Fruit fly (Drosophila melanogaster) whole organism, embryonic: Measurements from ENCODE around the gene kek4.

Experiments used
- BtbVII ChIP-seq: fragments of 200-800 bp; sonication (Bioruptor generic); optimal IDR thresholded peaks from 3 replicates; lab custom pipeline; 2017; ENCODE audit warnings: missing biosample characterization, mild to moderate bottlenecking, missing genetic modification characterization
- CG1024 ChIP-seq: fragments of 200-800 bp; sonication (Bioruptor generic); IDR thresholded peaks from 2 replicates; pipeline ENCODE4 v1.3.6; 2022; ENCODE audit warnings: missing biosample characterization, missing genetic modification characterization
- CG10267 ChIP-seq: fragments of 200-800 bp; sonication (Bioruptor generic); optimal IDR thresholded peaks from 2 replicates; lab custom pipeline; 2018; ENCODE audit warnings: missing biosample characterization, mild to moderate bottlenecking, missing genetic modification characterization, moderate library complexity
- CG11456 ChIP-seq: fragments of 200-800 bp; sonication (Bioruptor generic); IDR thresholded peaks from 3 replicates; pipeline ENCODE4 v1.3.6; 2022; ENCODE audit warnings: missing biosample characterization, missing genetic modification characterization
- CG12155 ChIP-seq: fragments of 200-800 bp; sonication (Bioruptor generic); optimal IDR thresholded peaks from 3 replicates; lab custom pipeline; 2016; ENCODE audit warnings: missing biosample characterization, missing genetic modification characterization
- CG12391 ChIP-seq: fragments of 200-800 bp; sonication (Bioruptor generic); optimal IDR thresholded peaks from 3 replicates; lab custom pipeline; 2018; ENCODE audit warnings: missing biosample characterization, mild to moderate bottlenecking, missing genetic modification characterization, moderate library complexity
- CG12744 ChIP-seq: fragments of 200-800 bp; sonication (Bioruptor generic); optimal IDR thresholded peaks from 2 replicates; lab custom pipeline; 2016; ENCODE audit warnings: missing biosample characterization, missing genetic modification characterization
- CG12769 ChIP-seq: fragments of 200-800 bp; sonication (Bioruptor generic); optimal IDR thresholded peaks from 2 replicates; lab custom pipeline; 2019; ENCODE audit warnings: missing biosample characterization, mild to moderate bottlenecking, missing genetic modification characterization, moderate library complexity
- CG13287 ChIP-seq: fragments of 200-800 bp; sonication (Bioruptor generic); IDR thresholded peaks from 2 replicates; pipeline ENCODE4 v1.3.6; 2022; ENCODE audit warnings: missing biosample characterization, missing genetic modification characterization; ENCODE audit not compliant: partially characterized antibody
- CG14014 ChIP-seq: fragments of 200-800 bp; sonication (Bioruptor generic); IDR thresholded peaks from 2 replicates; pipeline ENCODE4 v1.3.6; 2022; ENCODE audit warnings: missing biosample characterization, missing genetic modification characterization
- CG14667 ChIP-seq: fragments of 200-800 bp; sonication (Bioruptor generic); IDR thresholded peaks from 2 replicates; pipeline ENCODE4 v1.3.6; 2022; ENCODE audit warnings: missing biosample characterization, missing genetic modification characterization
- CG14965 ChIP-seq: fragments of 200-800 bp; sonication (Bioruptor generic); optimal IDR thresholded peaks from 2 replicates; lab custom pipeline; 2016; ENCODE audit warnings: missing biosample characterization, missing genetic modification characterization, borderline replicate concordance
- CG1529 ChIP-seq: fragments of 200-800 bp; sonication (Bioruptor generic); optimal IDR thresholded peaks from 3 replicates; lab custom pipeline; 2018; ENCODE audit warnings: missing biosample characterization, missing genetic modification characterization
- CG17385 ChIP-seq: fragments of 200-800 bp; sonication (Bioruptor generic); optimal IDR thresholded peaks from 3 replicates; lab custom pipeline; 2018; ENCODE audit warnings: missing biosample characterization, mild to moderate bottlenecking, missing genetic modification characterization
- CG18011 ChIP-seq: fragments of 200-800 bp; sonication (Bioruptor generic); optimal IDR thresholded peaks from 2 replicates; lab custom pipeline; 2017; ENCODE audit warnings: missing biosample characterization, missing genetic modification characterization, mild to moderate bottlenecking, moderate library complexity, missing genotype
- CG2199 ChIP-seq: fragments of 200-800 bp; sonication (Bioruptor generic); IDR thresholded peaks from 3 replicates; pipeline ENCODE4 v1.3.6; 2022; ENCODE audit warnings: missing biosample characterization, missing genetic modification characterization
- CG32772 ChIP-seq: fragments of 200-800 bp; sonication (Bioruptor generic); IDR thresholded peaks from 2 replicates; pipeline ENCODE4 v1.3.6; 2022; ENCODE audit warnings: missing biosample characterization, missing genetic modification characterization
- CG42726 ChIP-seq: fragments of 200-800 bp; sonication (Bioruptor generic); IDR thresholded peaks from 2 replicates; pipeline ENCODE4 v1.3.6; 2022; ENCODE audit warnings: missing biosample characterization, missing genetic modification characterization; ENCODE audit not compliant: partially characterized antibody
- CG6175 ChIP-seq: fragments of 200-800 bp; sonication (Bioruptor generic); IDR thresholded peaks from 3 replicates; pipeline ENCODE4 v1.3.6; 2022; ENCODE audit warnings: missing biosample characterization, missing genetic modification characterization
- CG7271 ChIP-seq: fragments of 200-800 bp; sonication (Bioruptor generic); optimal IDR thresholded peaks from 2 replicates; lab custom pipeline; 2018; ENCODE audit warnings: missing biosample characterization, mild to moderate bottlenecking, missing genetic modification characterization, moderate library complexity
- CG7745 ChIP-seq: fragments of 200-800 bp; sonication (Bioruptor generic); optimal IDR thresholded peaks from 2 replicates; lab custom pipeline; 2018; ENCODE audit warnings: missing biosample characterization, mild to moderate bottlenecking, missing genetic modification characterization, moderate library complexity
- CG7928 ChIP-seq: fragments of 200-800 bp; sonication (Bioruptor generic); optimal IDR thresholded peaks from 2 replicates; lab custom pipeline; 2017; ENCODE audit warnings: missing biosample characterization, mild to moderate bottlenecking, missing genetic modification characterization
- CG8478 ChIP-seq: fragments of >200 bp; optimal IDR thresholded peaks from 2 replicates; lab custom pipeline; 2018
- Camta ChIP-seq: fragments of 200-800 bp; sonication (Bioruptor generic); optimal IDR thresholded peaks from 2 replicates; lab custom pipeline; 2016; ENCODE audit warnings: missing biosample characterization, missing genetic modification characterization
- Doc3 ChIP-seq: fragments of 200-800 bp; sonication (Bioruptor generic); IDR thresholded peaks from 3 replicates; pipeline ENCODE4 v1.3.6; 2022; ENCODE audit warnings: missing biosample characterization, missing genetic modification characterization; ENCODE audit not compliant: partially characterized antibody
- Fer2 ChIP-seq: fragments of 200-800 bp; sonication (Bioruptor generic); optimal IDR thresholded peaks from 2 replicates; lab custom pipeline; 2018; ENCODE audit warnings: missing biosample characterization, mild to moderate bottlenecking, missing genetic modification characterization, moderate library complexity
- H15 ChIP-seq: fragments of 200-800 bp; sonication (Bioruptor generic); IDR thresholded peaks from 3 replicates; pipeline ENCODE4 v1.3.6; 2022; ENCODE audit warnings: missing biosample characterization, missing genetic modification characterization
- Hsf ChIP-seq: fragments of 200-800 bp; sonication (Bioruptor generic); optimal IDR thresholded peaks from 3 replicates; lab custom pipeline; 2016; ENCODE audit warnings: missing biosample characterization, missing genetic modification characterization
- Kr ChIP-seq: fragments of 200-800 bp; sonication (Bioruptor generic); optimal IDR thresholded peaks from 2 replicates; lab custom pipeline; 2017; ENCODE audit warnings: missing biosample characterization, mild to moderate bottlenecking, missing genetic modification characterization
- Pdp1 ChIP-seq, 2 experiments: fragments of 200-800 bp; sonication (Bioruptor generic); optimal IDR thresholded peaks; 3 replicates each; lab custom pipeline; 2016; ENCODE audit warnings: missing biosample characterization in 2 of 2, missing genetic modification characterization in 2 of 2, mild to moderate bottlenecking in 1 of 2, moderate library complexity in 1 of 2
- Ravus ChIP-seq: fragments of 200-800 bp; sonication (Bioruptor generic); IDR thresholded peaks from 2 replicates; pipeline ENCODE4 v1.3.6; 2022; ENCODE audit warnings: missing biosample characterization, missing genetic modification characterization
- TFAM ChIP-seq: fragments of 200-800 bp; sonication (Bioruptor generic); optimal IDR thresholded peaks from 2 replicates; lab custom pipeline; 2017; ENCODE audit warnings: missing biosample characterization, missing genetic modification characterization, inconsistent platforms
- ab ChIP-seq: fragments of 200-800 bp; sonication (Bioruptor generic); optimal IDR thresholded peaks from 2 replicates; lab custom pipeline; 2016; ENCODE audit warnings: missing biosample characterization, missing genetic modification characterization
- ato ChIP-seq: fragments of 200-800 bp; sonication (Bioruptor generic); IDR thresholded peaks from 2 replicates; pipeline ENCODE4 v1.3.6; 2022; ENCODE audit warnings: missing biosample characterization, missing genetic modification characterization; ENCODE audit not compliant: partially characterized antibody
- az2 ChIP-seq: fragments of 200-800 bp; sonication (Bioruptor generic); optimal IDR thresholded peaks from 3 replicates; lab custom pipeline; 2016; ENCODE audit warnings: missing biosample characterization, missing genetic modification characterization
- cad ChIP-seq: fragments of >200 bp; optimal IDR thresholded peaks from 2 replicates; lab custom pipeline; 2017; ENCODE audit warnings: missing biosample characterization, missing genetic modification characterization
- crol ChIP-seq: fragments of 200-800 bp; sonication (Bioruptor generic); IDR thresholded peaks from 2 replicates; pipeline ENCODE4 v1.3.6; 2022; ENCODE audit warnings: missing biosample characterization, missing genetic modification characterization
- dmrt11E ChIP-seq: fragments of 200-800 bp; sonication (Bioruptor generic); optimal IDR thresholded peaks from 3 replicates; lab custom pipeline; 2018; ENCODE audit warnings: missing biosample characterization, mild to moderate bottlenecking, missing genetic modification characterization, moderate library complexity
- gfzf ChIP-seq: fragments of 200-800 bp; sonication (Bioruptor generic); optimal IDR thresholded peaks from 2 replicates; lab custom pipeline; 2016; ENCODE audit warnings: missing biosample characterization, mild to moderate bottlenecking, missing genetic modification characterization, moderate library complexity
- hkb ChIP-seq, 2 experiments: fragments of 200-800 bp in 1 of 2; fragments of >200 bp in 1 of 2; sonication (Bioruptor generic) in 1 of 2; IDR thresholded peaks in 1 of 2; optimal IDR thresholded peaks in 1 of 2; 2 replicates each; pipeline versions ENCODE4 v1.3.6 to Lab custom; 2017 to 2022; ENCODE audit warnings: missing biosample characterization in 1 of 2, missing genetic modification characterization in 1 of 2
- lbe ChIP-seq: fragments of 200-800 bp; sonication (Bioruptor generic); optimal IDR thresholded peaks from 2 replicates; lab custom pipeline; 2016; ENCODE audit warnings: missing biosample characterization, mild to moderate bottlenecking, missing genetic modification characterization
- peb ChIP-seq: fragments of 200-800 bp; sonication (Bioruptor generic); IDR thresholded peaks from 2 replicates; pipeline ENCODE4 v1.3.6; 2022; ENCODE audit warnings: missing biosample characterization, missing genetic modification characterization
- phol ChIP-seq: fragments of 200-800 bp; sonication (Bioruptor generic); optimal IDR thresholded peaks from 3 replicates; lab custom pipeline; 2018; ENCODE audit warnings: missing biosample characterization, mild to moderate bottlenecking, missing genetic modification characterization, moderate library complexity
- ranshi ChIP-seq: fragments of 200-800 bp; sonication (Bioruptor generic); IDR thresholded peaks from 2 replicates; pipeline ENCODE4 v1.3.6; 2022; ENCODE audit warnings: missing biosample characterization, missing genetic modification characterization
- rib ChIP-seq: fragments of 200-800 bp; sonication (Bioruptor generic); IDR thresholded peaks from 2 replicates; pipeline ENCODE4 v1.3.6; 2022; ENCODE audit warnings: missing biosample characterization, missing genetic modification characterization
- ro ChIP-seq: fragments of 200-800 bp; sonication (Bioruptor generic); IDR thresholded peaks from 2 replicates; pipeline ENCODE4 v1.3.6; 2022; ENCODE audit warnings: missing biosample characterization, missing genetic modification characterization
- scrt ChIP-seq: fragments of 200-800 bp; sonication (Bioruptor generic); optimal IDR thresholded peaks from 2 replicates; lab custom pipeline; 2018; ENCODE audit warnings: missing biosample characterization, mild to moderate bottlenecking, missing genetic modification characterization, moderate library complexity
- unc-4 ChIP-seq: fragments of 200-800 bp; sonication (Bioruptor generic); IDR thresholded peaks from 2 replicates; pipeline ENCODE4 v1.3.6; 2022; ENCODE audit warnings: missing biosample characterization, missing genetic modification characterization; ENCODE audit not compliant: partially characterized antibody
- zen ChIP-seq: fragments of 200-800 bp; sonication (Bioruptor generic); optimal IDR thresholded peaks from 3 replicates; lab custom pipeline; 2018; ENCODE audit warnings: missing biosample characterization, mild to moderate bottlenecking, missing genetic modification characterization, moderate library complexity

kek4 gene

DNA sequence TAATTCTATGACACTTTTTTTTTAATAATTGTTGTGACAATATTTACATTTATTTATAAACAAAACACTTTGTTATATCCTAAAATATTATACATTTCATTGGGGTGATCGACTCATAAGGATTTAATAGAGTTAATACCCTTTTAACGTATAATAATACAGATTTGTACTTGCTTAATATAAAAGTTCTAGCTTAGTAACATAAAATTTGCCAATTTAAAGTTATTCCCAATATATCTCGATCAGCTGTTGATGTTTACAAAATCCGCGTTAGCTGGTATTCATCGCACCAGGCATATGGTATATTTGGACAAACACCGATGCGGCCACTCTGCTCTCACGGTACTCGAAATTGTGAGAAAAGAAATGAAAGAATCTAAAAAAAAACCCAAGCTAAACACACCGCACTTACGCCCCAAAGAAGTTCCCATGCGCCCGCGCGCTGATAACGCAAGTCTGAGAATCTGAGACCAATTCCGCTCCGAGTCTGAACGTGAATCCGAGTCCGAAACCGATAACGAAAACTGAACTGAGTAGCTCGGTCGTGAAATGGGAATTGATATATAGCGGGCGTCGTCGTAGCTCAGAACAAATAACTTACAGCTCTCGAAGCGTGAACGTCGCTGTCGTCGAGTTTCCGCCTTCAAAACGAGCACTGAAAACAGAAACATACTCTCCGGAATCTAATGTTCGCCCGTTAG, 11.6 kb downstream of the kek4 start, which contains the start of gene Pect (continued):
- no peak for TF ChIP-seq ro (GFP tag; lab: Robert Waterston, UW)
- TF ChIP-seq cad (GFP tag; lab: Kevin White, UChicago) = no peak
- no peak for TF ChIP-seq scrt (GFP tag; lab: Kevin White, UChicago)
- TF ChIP-seq CG13287 (GFP tag; lab: Robert Waterston, UW) = peak; percentile 63
- no peak for TF ChIP-seq lbe (GFP tag; lab: Kevin White, UChicago)
- peak; percentile 60 for TF ChIP-seq CG10267 (tag; lab: Kevin White, UChicago)
- no peak for TF ChIP-seq CG32772
- peak; percentile 8 for TF ChIP-seq CG12155 (GFP tag; lab: Kevin White, UChicago)
- TF ChIP-seq CG7745 (tag; lab: Kevin White, UChicago) = no peak
- TF ChIP-seq ranshi = peak; percentile 42; the same call in 1 of the 2 replicates
- no peak for TF ChIP-seq az2
- no peak for TF ChIP-seq peb
- no peak for TF ChIP-seq CG14965 (GFP tag; lab: Kevin White, UChicago)
- TF ChIP-seq CG2199 (GFP tag; lab: Robert Waterston, UW) = 0 out of 3 replicates have a peak, but pooled peaks have one; percentile 54
- TF ChIP-seq Fer2 (tag; lab: Kevin White, UChicago) = no peak
- no peak for TF ChIP-seq CG14667 (GFP tag; lab: Robert Waterston, UW)
- TF ChIP-seq ato = peak; percentile 28; the same call in 1 of the 2 replicates
- peak; percentile 89 for TF ChIP-seq gfzf (GFP tag; lab: Kevin White, UChicago)
- peak; percentile 4 for TF ChIP-seq BtbVII (GFP tag; lab: Kevin White, UChicago)
- no peak for TF ChIP-seq Pdp1 (GFP tag; optimal IDR thresholded peaks at IDR 0.05; lab: Kevin White, UChicago)
- TF ChIP-seq ab (GFP tag; lab: Kevin White, UChicago) = no peak
- no peak for TF ChIP-seq CG6175 (GFP tag; lab: Robert Waterston, UW)
- no peak for TF ChIP-seq CG12769 (tag; lab: Kevin White, UChicago)
- no peak for TF ChIP-seq CG7928
- no peak for TF ChIP-seq Ravus (GFP tag; lab: Robert Waterston, UW)
- no peak for TF ChIP-seq H15 (GFP tag; lab: Robert Waterston, UW)
- TF ChIP-seq Camta (GFP tag; lab: Kevin White, UChicago) = no peak
- TF ChIP-seq CG12744 (GFP tag; lab: Kevin White, UChicago) = no peak
- peak; percentile 8 for TF ChIP-seq CG18011 (GFP tag; lab: Kevin White, UChicago)
- no peak for TF ChIP-seq zen (tag; lab: Kevin White, UChicago)
- TF ChIP-seq CG1024 (GFP tag; lab: Robert Waterston, UW) = no peak
- peak; percentile 19; the same call in 1 of the 2 replicates for TF ChIP-seq CG14014 (GFP tag; lab: Robert Waterston, UW)
- no peak for TF ChIP-seq CG42726 (GFP tag; lab: Robert Waterston, UW)
- TF ChIP-seq unc-4 = peak; percentile 60
- TF ChIP-seq CG8478 (lab: Kevin White, UChicago) = no peak
- TF ChIP-seq dmrt11E (tag; lab: Kevin White, UChicago) = peak; percentile 37
- no peak for TF ChIP-seq CG7271 (tag; lab: Kevin White, UChicago)
- TF ChIP-seq Hsf (GFP tag; lab: Kevin White, UChicago) = no peak
- TF ChIP-seq phol (tag; lab: Kevin White, UChicago) = peak; percentile 63
- peak; percentile 5 for TF ChIP-seq CG17385 (GFP tag; lab: Kevin White, UChicago)
- TF ChIP-seq CG11456 (GFP tag; lab: Robert Waterston, UW) = no peak
- no peak; the same call in 1 of the 2 replicates for TF ChIP-seq crol (GFP tag; lab: Robert Waterston, UW)
- 0 out of 3 replicates have a peak, but pooled peaks have one; percentile 36 for TF ChIP-seq Doc3 (GFP tag; lab: Robert Waterston, UW)
- peak; percentile 63 for TF ChIP-seq CG12391 (tag; lab: Kevin White, UChicago)
- no peak for TF ChIP-seq rib (GFP tag; lab: Robert Waterston, UW)
- TF ChIP-seq Kr = no peak
- TF ChIP-seq hkb (optimal IDR thresholded peaks at IDR 0.05; lab: Kevin White, UChicago) = no peak
- TF ChIP-seq hkb (GFP tag; IDR thresholded peaks at IDR 0.05; lab: Robert Waterston, UW) = 0 out of 2 replicates have a peak, but pooled peaks have one; percentile 52
- no peak for TF ChIP-seq CG1529 (GFP tag; lab: Kevin White, UChicago)
- TF ChIP-seq TFAM (GFP tag; lab: Kevin White, UChicago) = no peak
